Worm (Caenorhabditis elegans): ENCODE results near the gene B0250.5.

DNA sequence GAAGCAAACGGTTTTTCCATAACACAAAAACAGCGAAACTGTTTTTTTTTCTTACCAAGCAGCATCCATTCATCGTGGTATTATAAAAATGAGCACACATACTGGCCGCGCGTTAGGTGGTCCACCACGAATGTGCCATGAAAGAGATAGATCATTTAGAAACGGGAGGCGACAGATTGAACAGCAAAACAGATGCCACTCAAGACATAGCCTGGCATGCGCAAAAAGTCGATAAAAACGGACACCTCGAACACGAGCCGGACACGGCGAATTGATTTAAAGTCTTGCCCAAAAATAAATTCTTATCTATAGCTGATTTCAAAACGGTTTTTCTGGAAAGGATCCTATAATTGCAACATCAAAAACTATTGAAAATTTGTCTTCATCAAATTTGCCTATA is 36.6 kb upstream of the B0250.5 start:
- TF ChIP-seq elt-2 (tag; optimal IDR thresholded peaks at IDR 0.05) (no peak), aly-2 (tag; optimal IDR thresholded peaks at IDR 0.05) (no peak), C04F5.9 (tag; optimal IDR thresholded peaks at IDR 0.05) (no peak), hlh-4 (tag; optimal IDR thresholded peaks at IDR 0.05) (no peak), unc-62 (GFP tag; optimal IDR thresholded peaks at IDR 0.05) (no peak)
